Worm (Caenorhabditis elegans): ENCODE measurements around the gene crld-1.

Gene crld-1

DNA sequence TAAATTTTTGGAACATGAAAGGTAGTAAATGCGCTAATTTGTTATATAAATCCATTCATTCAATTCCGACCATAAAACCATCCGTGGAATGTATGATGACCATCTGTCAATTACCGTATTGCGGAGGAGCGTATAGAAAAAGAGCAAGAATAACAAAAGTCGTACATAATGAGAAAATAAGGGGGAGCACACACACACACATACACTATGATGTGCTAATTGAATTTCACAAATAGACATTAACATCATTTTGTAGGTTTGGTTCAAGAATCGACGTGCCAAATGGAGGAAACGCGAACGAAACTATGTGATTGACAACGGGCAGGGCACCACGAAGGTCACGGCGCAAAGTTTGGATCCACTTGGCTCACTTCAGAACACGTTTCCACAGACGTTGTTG is 32.8 kb downstream of the crld-1 start:
- TF ChIP-seq cnd-1 (tag; optimal IDR thresholded peaks at IDR 0.05) = peak; percentile 57
- TF ChIP-seq ces-1 (GFP tag; optimal IDR thresholded peaks at IDR 0.05) = peak; percentile 67
- no peak for TF ChIP-seq nhr-76 (tag; optimal IDR thresholded peaks at IDR 0.05)

DNA sequence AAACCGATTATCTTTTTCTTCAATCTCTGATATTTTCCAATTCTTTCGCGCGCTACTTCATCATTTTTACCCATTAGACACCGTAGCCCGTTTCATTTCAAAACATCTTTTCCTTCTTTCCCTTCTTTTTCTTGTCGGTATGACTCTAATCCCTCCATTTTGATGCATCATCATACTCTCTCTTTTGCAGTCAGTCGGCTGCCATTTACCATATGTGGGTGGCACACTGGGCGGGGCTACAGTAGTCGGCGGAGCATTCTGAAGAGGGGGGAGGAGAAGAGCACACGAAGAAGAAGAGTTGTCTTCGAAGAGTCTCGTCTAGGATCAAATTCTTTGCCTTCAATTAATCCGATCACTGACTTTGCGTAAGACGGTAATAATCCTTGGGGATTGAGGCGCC is 35.4 kb downstream of the crld-1 start, which contains the start of gene unc-30:
unc-30 (plus strand) TSS at position 184 of the 400 bp plus-strand sequence.
- TF ChIP-seq elt-3 (tag; optimal IDR thresholded peaks at IDR 0.05) = no peak
- TF ChIP-seq nhr-28 (tag; optimal IDR thresholded peaks at IDR 0.05) = no peak
- no peak for TF ChIP-seq mab-5 (tag; optimal IDR thresholded peaks at IDR 0.05)
- TF ChIP-seq ztf-11 (tag; optimal IDR thresholded peaks at IDR 0.05) = no peak
- peak; percentile 58 for TF ChIP-seq lsy-2 (tag; optimal IDR thresholded peaks at IDR 0.05)
- no peak for TF ChIP-seq unc-62 (GFP tag; optimal IDR thresholded peaks at IDR 0.05)
- no peak for TF ChIP-seq unc-120 (tag; optimal IDR thresholded peaks at IDR 0.05; ENCODE audit: poor library complexity, severe bottlenecking)

DNA sequence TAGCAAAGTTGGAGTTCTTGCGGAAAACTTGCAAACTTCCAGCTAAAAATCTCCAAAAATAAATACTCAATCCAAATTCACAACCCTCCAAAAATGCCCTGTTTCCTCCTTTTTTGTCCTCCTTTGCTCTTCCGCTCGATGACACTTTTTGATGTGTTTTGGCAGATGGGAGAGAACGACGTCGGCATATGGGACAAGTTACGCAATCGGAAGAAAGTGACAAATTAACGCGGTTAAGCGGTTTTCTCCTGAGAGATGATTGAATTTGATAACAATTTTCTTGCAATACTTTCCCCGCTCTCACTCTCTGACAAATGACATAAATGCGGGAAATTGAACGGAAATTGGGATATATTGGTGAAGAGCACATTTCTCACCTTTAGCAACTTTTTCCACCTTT is 37.6 kb downstream of the crld-1 start:
- TF ChIP-seq zip-8 (tag; optimal IDR thresholded peaks at IDR 0.05) = peak; percentile 60
- TF ChIP-seq pha-4 (tag; optimal IDR thresholded peaks at IDR 0.05) = no peak
- no peak for TF ChIP-seq hlh-1 (tag; optimal IDR thresholded peaks at IDR 0.05)
- no peak for TF ChIP-seq flh-1 (GFP tag; optimal IDR thresholded peaks at IDR 0.05)
- no peak for TF ChIP-seq lin-32 (GFP tag; optimal IDR thresholded peaks at IDR 0.05)
- TF ChIP-seq ham-2 (GFP tag; optimal IDR thresholded peaks at IDR 0.05) = no peak
- TF ChIP-seq cnd-1 (tag; optimal IDR thresholded peaks at IDR 0.05) = peak; percentile 51
- TF ChIP-seq mep-1 (tag; optimal IDR thresholded peaks at IDR 0.05) = no peak
- TF ChIP-seq ceh-43 (GFP tag; optimal IDR thresholded peaks at IDR 0.05) = no peak
- TF ChIP-seq lin-13 (tag; optimal IDR thresholded peaks at IDR 0.05) = no peak
- TF ChIP-seq elt-1 (tag; optimal IDR thresholded peaks at IDR 0.05; ENCODE audit: borderline replicate concordance, insufficient read depth) = no peak
- TF ChIP-seq nhr-28 (tag; optimal IDR thresholded peaks at IDR 0.05) = no peak
- no peak for TF ChIP-seq snpc-4 (tag; optimal IDR thresholded peaks at IDR 0.05)
- TF ChIP-seq lsy-2 (tag; optimal IDR thresholded peaks at IDR 0.05) = no peak
- TF ChIP-seq bed-3 (GFP tag; optimal IDR thresholded peaks at IDR 0.05) = no peak
- TF ChIP-seq sptf-1 (tag; optimal IDR thresholded peaks at IDR 0.05) = no peak
- no peak for TF ChIP-seq ceh-83 (GFP tag; optimal IDR thresholded peaks at IDR 0.05)
- no peak for TF ChIP-seq unc-120 (tag; optimal IDR thresholded peaks at IDR 0.05; ENCODE audit: poor library complexity, severe bottlenecking)
- no peak for TF ChIP-seq blmp-1 (tag; optimal IDR thresholded peaks at IDR 0.05)
- no peak for TF ChIP-seq tbx-8 (GFP tag; optimal IDR thresholded peaks at IDR 0.05)
- TF ChIP-seq nhr-2 (tag; optimal IDR thresholded peaks at IDR 0.05) = peak; percentile 59
- no peak for TF ChIP-seq ces-1 (GFP tag; optimal IDR thresholded peaks at IDR 0.05)
- TF ChIP-seq nhr-237 (tag; optimal IDR thresholded peaks at IDR 0.05) = no peak
- TF ChIP-seq unc-39 (tag; optimal IDR thresholded peaks at IDR 0.05) = no peak
- no peak for TF ChIP-seq mab-5 (tag; optimal IDR thresholded peaks at IDR 0.05)
- TF ChIP-seq ceh-39 (tag; optimal IDR thresholded peaks at IDR 0.05) = no peak
- TF ChIP-seq drap-1 (GFP tag; optimal IDR thresholded peaks at IDR 0.05) = no peak
- TF ChIP-seq mls-2 (tag; optimal IDR thresholded peaks at IDR 0.05) = no peak
- TF ChIP-seq unc-62 (GFP tag; optimal IDR thresholded peaks at IDR 0.05) = peak; percentile 3
- TF ChIP-seq sem-2 (GFP tag; optimal IDR thresholded peaks at IDR 0.05) = no peak
- no peak for TF ChIP-seq ztf-11 (tag; optimal IDR thresholded peaks at IDR 0.05)
- TF ChIP-seq elt-3 (tag; optimal IDR thresholded peaks at IDR 0.05) = no peak

DNA sequence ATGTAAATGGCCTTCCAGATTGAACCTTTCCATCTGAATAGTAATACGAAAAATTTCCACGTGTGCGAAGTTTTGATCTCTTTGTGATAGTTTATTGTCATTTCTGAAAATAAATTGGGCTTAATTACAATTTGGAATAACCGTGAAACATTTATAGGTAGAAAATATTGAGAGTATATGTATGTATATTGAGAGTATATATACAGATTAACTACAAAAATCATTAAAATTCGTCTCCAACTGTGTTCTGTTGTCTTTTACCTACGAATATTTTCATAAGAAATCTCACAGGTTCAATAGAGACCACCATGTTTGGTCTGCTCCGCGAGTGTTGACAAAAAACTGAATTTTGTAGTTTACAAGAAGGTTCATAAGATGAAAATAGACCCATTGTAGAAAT is 41.3 kb downstream of the crld-1 start, which contains the start of gene best-2:
best-2 (minus strand) TSS at position 101 of the 400 bp plus-strand sequence.
- TF ChIP-seq elt-1 (tag; optimal IDR thresholded peaks at IDR 0.05; ENCODE audit: borderline replicate concordance, insufficient read depth) = no peak
- no peak for TF ChIP-seq elt-3 (tag; optimal IDR thresholded peaks at IDR 0.05)
- no peak for TF ChIP-seq M03D4.4 (tag; optimal IDR thresholded peaks at IDR 0.05)
- TF ChIP-seq mab-5 (tag; optimal IDR thresholded peaks at IDR 0.05) = no peak
- TF ChIP-seq pha-4 (tag; optimal IDR thresholded peaks at IDR 0.05) = no peak

DNA sequence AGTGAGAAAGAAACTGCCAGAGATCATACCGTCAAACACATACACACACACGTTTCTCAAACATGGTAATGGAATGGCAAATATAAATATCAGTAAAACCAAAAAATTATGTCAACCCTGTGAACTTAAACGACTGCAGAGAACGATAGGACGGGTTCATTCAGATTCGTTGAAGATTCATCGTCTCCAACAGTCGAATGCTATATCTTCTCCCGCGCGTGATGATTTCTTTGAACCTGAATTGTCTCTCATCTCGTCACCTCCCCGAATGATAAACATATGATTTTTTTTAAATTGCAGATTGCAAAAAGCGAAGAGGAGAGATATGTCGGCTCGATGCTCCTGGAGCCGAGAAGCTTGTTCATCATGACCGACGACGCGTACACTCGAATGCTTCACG is 43.4 kb downstream of the crld-1 start:
- TF ChIP-seq ceh-43 (GFP tag; optimal IDR thresholded peaks at IDR 0.05) (no peak), M03D4.4 (tag; optimal IDR thresholded peaks at IDR 0.05) (no peak), nhr-76 (tag; optimal IDR thresholded peaks at IDR 0.05) (no peak), nhr-12 (tag; optimal IDR thresholded peaks at IDR 0.05) (no peak), hlh-1 (tag; optimal IDR thresholded peaks at IDR 0.05) (no peak), mab-5 (tag; optimal IDR thresholded peaks at IDR 0.05) (no peak)

Measured in whole organism, mixed stage, embryonic.